Worm (Caenorhabditis elegans): ENCODE results near the gene ZK795.2.
A peak's percentile ranks its signal among the peaks of the same experiment; 100 is the strongest.

The ZK795.2 gene

DNA sequence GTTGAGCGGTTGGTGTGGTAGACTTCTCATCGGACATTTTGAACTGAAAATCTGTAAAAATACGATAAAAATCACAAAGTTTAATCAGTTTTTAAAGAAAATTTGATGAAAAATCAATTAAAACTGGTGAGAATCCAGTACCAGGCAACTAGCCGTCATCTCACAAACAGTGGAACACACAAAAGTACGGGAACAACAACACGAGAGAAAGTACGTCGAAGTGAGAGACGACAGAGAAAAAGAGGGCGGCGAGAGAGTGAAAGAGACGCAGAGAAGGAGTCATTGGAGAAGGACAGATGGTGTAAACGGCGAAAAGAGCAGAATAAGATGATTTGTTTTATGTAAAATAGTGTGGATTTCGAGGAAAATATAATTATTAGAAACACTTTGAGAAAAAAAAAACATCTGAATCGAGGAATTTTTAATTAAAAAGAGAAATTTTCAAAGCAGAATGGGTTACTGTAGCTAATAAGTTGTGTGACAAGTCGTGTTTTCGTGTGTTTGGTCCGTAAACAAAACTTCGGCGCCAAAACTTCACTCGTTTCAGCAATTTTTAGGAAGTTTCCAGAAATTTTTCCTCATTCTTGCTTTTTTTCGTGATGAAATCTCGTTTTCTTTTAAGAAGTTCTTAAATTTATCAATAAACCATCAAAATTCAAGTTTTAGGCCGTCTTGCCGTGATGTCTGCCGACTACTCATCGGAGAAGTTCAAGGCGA is 8.6 kb upstream of the ZK795.2 start, which contains the start of the genes hsb-1 and let-99:
Gene hsb-1, minus strand, starts transcription at position 51 of the 717 bp plus-strand sequence.
Gene let-99, plus strand, starts transcription at position 667 of the 717 bp plus-strand sequence.
- TF ChIP-seq pqm-1 (tag; optimal IDR thresholded peaks at IDR 0.05) (no peak), ceh-31 (tag; optimal IDR thresholded peaks at IDR 0.05) (peak; percentile 34), ets-4 (tag; optimal IDR thresholded peaks at IDR 0.05) (no peak), sox-2 (GFP tag; IDR thresholded peaks at IDR 0.05) (no peak), elt-4 (tag; optimal IDR thresholded peaks at IDR 0.05) (no peak), pha-4 (tag; optimal IDR thresholded peaks at IDR 0.05) (no peak), K09A11.1 (tag; optimal IDR thresholded peaks at IDR 0.05; ENCODE audit: insufficient read depth) (no peak), ceh-9 (tag; optimal IDR thresholded peaks at IDR 0.05) (no peak), npax-4 (tag; optimal IDR thresholded peaks at IDR 0.05) (no peak), syd-9 (tag; optimal IDR thresholded peaks at IDR 0.05) (no peak), nhr-11 (tag; optimal IDR thresholded peaks at IDR 0.05) (no peak), tbx-2 (tag; optimal IDR thresholded peaks at IDR 0.05) (peak; percentile 1), madf-2 (tag; optimal IDR thresholded peaks at IDR 0.05) (no peak), eyg-1 (tag; optimal IDR thresholded peaks at IDR 0.05) (no peak), lim-6 (tag; optimal IDR thresholded peaks at IDR 0.05) (no peak), ceh-24 (tag; optimal IDR thresholded peaks at IDR 0.05) (no peak), C38D4.7 (GFP tag; optimal IDR thresholded peaks at IDR 0.05) (no peak), ahr-1 (tag; optimal IDR thresholded peaks at IDR 0.05) (no peak), ceh-30 (tag; optimal IDR thresholded peaks at IDR 0.05) (no peak), fkh-10 (GFP tag; optimal IDR thresholded peaks at IDR 0.05) (no peak), hlh-8 (tag; optimal IDR thresholded peaks at IDR 0.05) (peak; percentile 5), tbx-7 (tag; optimal IDR thresholded peaks at IDR 0.05) (no peak), nhr-232 (tag; optimal IDR thresholded peaks at IDR 0.05) (no peak), ceh-34 (tag; optimal IDR thresholded peaks at IDR 0.05) (no peak), unc-86 (tag; optimal IDR thresholded peaks at IDR 0.05) (no peak), pros-1 (tag; optimal IDR thresholded peaks at IDR 0.05) (no peak), fax-1 (tag; optimal IDR thresholded peaks at IDR 0.05) (no peak), elt-2 (tag; optimal IDR thresholded peaks at IDR 0.05) (no peak), Y22D7AL.16 (tag; optimal IDR thresholded peaks at IDR 0.05) (no peak), pax-1 (tag; optimal IDR thresholded peaks at IDR 0.05) (no peak), ceh-14 (tag; optimal IDR thresholded peaks at IDR 0.05) (no peak), lin-11 (tag; optimal IDR thresholded peaks at IDR 0.05) (no peak), ceh-48 (tag; optimal IDR thresholded peaks at IDR 0.05) (peak; percentile 3), zip-5 (tag; optimal IDR thresholded peaks at IDR 0.05) (no peak), unc-42 (tag; optimal IDR thresholded peaks at IDR 0.05) (peak; percentile 35), T23F11.4 (GFP tag; optimal IDR thresholded peaks at IDR 0.05) (no peak), F13H6.1 (tag; optimal IDR thresholded peaks at IDR 0.05) (no peak), nfya-1 (tag; optimal IDR thresholded peaks at IDR 0.05) (peak; percentile 47), ceh-19 (GFP tag; optimal IDR thresholded peaks at IDR 0.05) (no peak), C08G9.2 (tag; optimal IDR thresholded peaks at IDR 0.05) (no peak), K02D7.2 (tag; optimal IDR thresholded peaks at IDR 0.05) (no peak), sdc-2 (tag; optimal IDR thresholded peaks at IDR 0.05) (no peak), hlh-15 (tag; optimal IDR thresholded peaks at IDR 0.05) (no peak), dve-1 (tag; optimal IDR thresholded peaks at IDR 0.05) (no peak), ztf-16 (tag; optimal IDR thresholded peaks at IDR 0.05) (no peak), fkh-6 (tag; optimal IDR thresholded peaks at IDR 0.05) (no peak), pag-3 (tag; optimal IDR thresholded peaks at IDR 0.05; ENCODE audit: borderline replicate concordance) (no peak), pha-2 (tag; optimal IDR thresholded peaks at IDR 0.05) (no peak), rnt-1 (tag; optimal IDR thresholded peaks at IDR 0.05) (no peak), mec-3 (tag; optimal IDR thresholded peaks at IDR 0.05; ENCODE audit: borderline replicate concordance) (no peak), ceh-45 (GFP tag; IDR thresholded peaks at IDR 0.05) (no peak), hlh-30 (tag; optimal IDR thresholded peaks at IDR 0.05; ENCODE audit: insufficient read depth) (no peak), che-1 (tag; optimal IDR thresholded peaks at IDR 0.05) (no peak)
